Worm (Caenorhabditis elegans) whole organism, L1 larva: ENCODE data around the gene K01D12.8.

Experiments used
- ceh-88 ChIP-seq: fragments of 200-800 bp; sonication (Bioruptor generic); IDR thresholded peaks from 2 replicates; pipeline ENCODE4 v1.3.6; 2022; ENCODE audit warnings: missing genetic modification characterization, missing compliant biosample characterization
- elt-2 ChIP-seq: sonication (generic microtip); optimal IDR thresholded peaks from 2 replicates; lab custom pipeline; 2016; ENCODE audit warnings: missing genetic modification characterization, mild to moderate bottlenecking, inconsistent platforms, missing compliant biosample characterization, missing genetic modification reagents
- fos-1 ChIP-seq: fragments of 150-350 bp; optimal IDR thresholded peaks from 2 replicates; lab custom pipeline; 2014; ENCODE audit warnings: missing biosample characterization, missing genetic modification characterization
- lin-15B ChIP-seq: fragments of 150-350 bp; sonication (generic microtip); optimal IDR thresholded peaks from 3 replicates; lab custom pipeline; 2014; ENCODE audit warnings: missing biosample characterization, missing genetic modification characterization
- lin-35 ChIP-seq, 2 experiments: fragments of 150-350 bp; optimal IDR thresholded peaks; 2 replicates each; lab custom pipeline; 2014; ENCODE audit warnings: missing biosample characterization in 2 of 2, missing genetic modification characterization in 2 of 2, missing genetic modification reagents in 2 of 2
- lin-39 ChIP-seq: fragments of 150-350 bp; optimal IDR thresholded peaks from 2 replicates; lab custom pipeline; 2014; ENCODE audit warnings: missing biosample characterization, missing genetic modification reagents, missing genetic modification characterization
- mef-2 ChIP-seq: fragments of 150-350 bp; optimal IDR thresholded peaks from 2 replicates; lab custom pipeline; 2014; ENCODE audit warnings: missing biosample characterization, missing genetic modification characterization
- nhr-76 ChIP-seq: sonication (generic microtip); optimal IDR thresholded peaks from 2 replicates; lab custom pipeline; 2017; ENCODE audit warnings: missing biosample characterization, missing genetic modification characterization
- skn-1 ChIP-seq: fragments of 150-350 bp; optimal IDR thresholded peaks from 2 replicates; lab custom pipeline; 2014; ENCODE audit warnings: missing biosample characterization, missing genetic modification characterization
- swsn-7 ChIP-seq: sonication (generic microtip); optimal IDR thresholded peaks from 2 replicates; lab custom pipeline; 2016; ENCODE audit warnings: missing genetic modification characterization, missing compliant biosample characterization
- tbx-2 ChIP-seq: sonication (generic microtip); optimal IDR thresholded peaks from 2 replicates; lab custom pipeline; 2016; ENCODE audit warnings: missing genetic modification characterization, missing compliant biosample characterization
- ztf-11 ChIP-seq, 2 experiments: sonication (generic microtip); optimal IDR thresholded peaks; 2 replicates each; lab custom pipeline; 2016 to 2017; ENCODE audit warnings: missing genetic modification characterization in 2 of 2, missing biosample characterization in 1 of 2, missing compliant biosample characterization in 1 of 2
- ztf-4 ChIP-seq: fragments of 150-350 bp; optimal IDR thresholded peaks from 2 replicates; lab custom pipeline; 2014; ENCODE audit warnings: missing biosample characterization, missing genetic modification characterization

- TF ChIP-seq lin-15B (tag; lab: Kevin White, UChicago) (no peak), skn-1 (tag; lab: Kevin White, UChicago) (no peak), ceh-88 (GFP tag; lab: Robert Waterston, UW) (no peak), ztf-4 (tag; lab: Kevin White, UChicago) (no peak), ztf-11 (tag; optimal IDR thresholded peaks at IDR 0.05; lab: Kevin White, UChicago) (no peak), fos-1 (tag; lab: Kevin White, UChicago) (no peak), elt-2 (tag; lab: Kevin White, UChicago) (no peak), tbx-2 (tag; lab: Kevin White, UChicago) (no peak), lin-39 (no peak), lin-35 (GFP tag; optimal IDR thresholded peaks at IDR 0.05; lab: Kevin White, UChicago) (no peak), swsn-7 (tag; lab: Kevin White, UChicago) (no peak), nhr-76 (tag; lab: Kevin White, UChicago) (no peak), mef-2 (tag; lab: Kevin White, UChicago) (no peak)
These were observed 4.1 kb downstream of the K01D12.8 start for ce11 chrV:12406514-12406913.
